Fruit fly (Drosophila melanogaster): ENCODE data around the gene ClC-a.

ClC-a gene

DNA sequence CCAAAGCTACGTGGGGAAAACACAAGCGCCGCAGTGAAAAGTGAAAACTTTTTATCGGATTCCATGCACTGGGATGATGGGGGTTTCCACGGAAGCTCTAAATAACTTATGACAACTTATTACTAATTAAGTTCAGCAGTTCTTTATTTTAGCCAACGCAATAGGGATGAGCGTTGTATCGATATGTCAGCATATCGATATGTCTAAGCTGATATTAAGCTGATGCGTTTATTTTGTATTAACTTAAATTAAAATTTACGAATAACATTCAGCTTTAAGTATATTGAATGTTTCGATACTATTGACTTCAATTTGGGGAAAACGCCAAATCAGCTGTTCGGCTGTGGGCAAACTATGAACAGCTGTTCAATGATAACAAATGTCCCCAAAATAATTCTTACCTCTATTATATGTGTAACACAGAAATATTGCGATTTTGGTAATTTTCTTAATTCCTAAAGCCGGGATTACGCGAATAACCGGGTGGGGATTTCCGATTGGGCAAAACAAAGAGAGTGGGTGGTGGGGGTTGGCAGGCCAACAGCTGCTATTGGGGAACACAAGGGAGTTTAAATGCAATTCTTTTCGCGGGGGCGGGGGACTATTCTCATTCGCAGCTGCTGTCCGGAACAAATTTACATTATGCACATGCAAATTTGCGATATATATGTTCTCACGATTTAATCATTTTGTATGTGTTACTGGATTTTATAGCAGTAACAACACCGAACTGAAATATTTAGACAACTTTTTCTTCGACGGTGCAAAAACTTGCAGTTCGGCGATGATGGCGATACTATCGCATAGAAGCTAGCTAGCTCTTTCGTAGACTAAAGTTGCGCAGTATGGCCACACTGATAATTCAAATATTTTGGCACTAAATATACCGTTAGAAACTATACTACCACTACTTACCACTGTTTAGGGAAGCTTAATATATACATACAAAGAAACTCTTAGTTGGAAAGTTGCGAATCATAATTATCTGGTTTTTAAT is 63.4 kb downstream of the ClC-a start, which contains the start of gene CG6923:
TSS of gene CG6923 (minus strand) at position 733 of the 997 bp plus-strand sequence.
- TF ChIP-seq fd96Ca (GFP tag; IDR thresholded peaks at IDR 0.05): no peak
- TF ChIP-seq gl (tag; optimal IDR thresholded peaks at IDR 0.05): no peak
- no peak for TF ChIP-seq Ets98B (GFP tag; IDR thresholded peaks at IDR 0.05)
- TF ChIP-seq Pif1B (GFP tag; optimal IDR thresholded peaks at IDR 0.05): no peak
- TF ChIP-seq CG8301 (tag; optimal IDR thresholded peaks at IDR 0.05): no peak
- no peak for TF ChIP-seq CG17806 (tag; optimal IDR thresholded peaks at IDR 0.05)
- TF ChIP-seq EcR (GFP tag; optimal IDR thresholded peaks at IDR 0.05): no peak
- no peak for TF ChIP-seq CG9948 (tag; optimal IDR thresholded peaks at IDR 0.05)
- no peak for TF ChIP-seq CG13204 (GFP tag; optimal IDR thresholded peaks at IDR 0.05)
- no peak for TF ChIP-seq CG12605 (GFP tag; IDR thresholded peaks at IDR 0.05)

Measured in whole organism, pupa.